Worm (Caenorhabditis elegans) whole organism, L4 larva: ENCODE measurements around the gene nas-28.

Source experiments
- R02D3.7 ChIP-seq: fragments of 150-350 bp; sonication (generic microtip); optimal IDR thresholded peaks from 3 replicates; lab custom pipeline; 2014; ENCODE audit warnings: missing biosample characterization, missing genetic modification characterization
- Y48G9A.11 ChIP-seq: fragments of 200-800 bp; sonication (Bioruptor generic); IDR thresholded peaks from 2 replicates; pipeline ENCODE4 v1.3.6; 2022; ENCODE audit warnings: missing genetic modification reagents, missing genetic modification characterization, missing compliant biosample characterization
- Y5F2A.4 ChIP-seq: fragments of 200-800 bp; sonication (Bioruptor generic); optimal IDR thresholded peaks from 2 replicates; lab custom pipeline; 2018; ENCODE audit warnings: mild to moderate bottlenecking, missing genetic modification characterization, missing compliant biosample characterization
- Y75B8A.6 ChIP-seq: fragments of 200-800 bp; sonication (Bioruptor generic); IDR thresholded peaks from 2 replicates; pipeline ENCODE4 v1.3.6; 2022; ENCODE audit warnings: missing genetic modification reagents, missing genetic modification characterization, missing compliant biosample characterization
- aha-1 ChIP-seq: fragments of 150-350 bp; peaks from one replicate; lab custom pipeline; 2014; ENCODE audit warnings: missing biosample characterization, missing genetic modification characterization
- aly-2 ChIP-seq: sonication (generic microtip); optimal IDR thresholded peaks from 2 replicates; lab custom pipeline; 2018; ENCODE audit warnings: missing biosample characterization, missing genetic modification characterization
- arid-1 ChIP-seq: fragments of 200-800 bp; sonication (Bioruptor generic); conservative IDR thresholded peaks from 2 replicates; pipeline ENCODE4 v1.3.6; 2022; ENCODE audit warnings: missing genetic modification reagents, missing genetic modification characterization, missing compliant biosample characterization
- ceh-20 ChIP-seq: fragments of 200-800 bp; sonication (Bioruptor generic); IDR thresholded peaks from 2 replicates; pipeline ENCODE4 v1.3.6; 2022; ENCODE audit warnings: missing genetic modification reagents, missing genetic modification characterization, missing compliant biosample characterization
- ceh-44 ChIP-seq: fragments of 200-800 bp; sonication (Bioruptor generic); IDR thresholded peaks from 2 replicates; pipeline ENCODE4 v1.3.6; 2022; ENCODE audit warnings: missing genetic modification reagents, missing genetic modification characterization, missing compliant biosample characterization
- ceh-82 ChIP-seq: sonication (generic microtip); optimal IDR thresholded peaks from 2 replicates; lab custom pipeline; 2017; ENCODE audit warnings: missing biosample characterization, missing genetic modification characterization
- cey-2 ChIP-seq: sonication (generic microtip); optimal IDR thresholded peaks from 3 replicates; lab custom pipeline; 2017; ENCODE audit warnings: missing genetic modification characterization, mild to moderate bottlenecking, missing compliant biosample characterization, antibody characterized with exemption, borderline replicate concordance; ENCODE audit not compliant: insufficient read depth
- ctbp-1 ChIP-seq: fragments of 200-800 bp; sonication (Bioruptor generic); IDR thresholded peaks from 2 replicates; pipeline ENCODE4 v1.3.6; 2022; ENCODE audit warnings: missing genetic modification reagents, missing genetic modification characterization, missing compliant biosample characterization
- egl-27 ChIP-seq: sonication (generic microtip); optimal IDR thresholded peaks from 3 replicates; lab custom pipeline; 2017; ENCODE audit warnings: missing biosample characterization, missing genetic modification reagents, missing genetic modification characterization
- fkh-10 ChIP-seq: fragments of 150-350 bp; optimal IDR thresholded peaks from 2 replicates; lab custom pipeline; 2014; ENCODE audit warnings: missing biosample characterization, missing genetic modification reagents, missing genetic modification characterization
- gei-8 ChIP-seq: fragments of 200-800 bp; sonication (Bioruptor generic); optimal IDR thresholded peaks from 2 replicates; lab custom pipeline; 2018; ENCODE audit warnings: mild to moderate bottlenecking, missing genetic modification characterization, missing compliant biosample characterization
- hlh-11 ChIP-seq: fragments of 200-800 bp; sonication (Bioruptor generic); optimal IDR thresholded peaks from 2 replicates; lab custom pipeline; 2018; ENCODE audit warnings: mild to moderate bottlenecking, missing genetic modification characterization, missing compliant biosample characterization
- hlh-30 ChIP-seq: sonication (generic microtip); optimal IDR thresholded peaks from 2 replicates; lab custom pipeline; 2017; ENCODE audit warnings: antibody characterized with exemption, mild to moderate bottlenecking, missing genetic modification characterization, missing compliant biosample characterization; ENCODE audit not compliant: insufficient read depth
- jun-1 ChIP-seq: fragments of 150-350 bp; optimal IDR thresholded peaks from 2 replicates; lab custom pipeline; 2014; ENCODE audit warnings: missing biosample characterization, missing genetic modification reagents, missing genetic modification characterization
- lin-1 ChIP-seq: fragments of 200-800 bp; sonication (Bioruptor generic); IDR thresholded peaks from 2 replicates; pipeline ENCODE4 v1.3.6; 2022; ENCODE audit warnings: missing genetic modification reagents, missing genetic modification characterization, missing compliant biosample characterization
- lin-15B ChIP-seq: fragments of 150-350 bp; sonication (generic microtip); optimal IDR thresholded peaks from 3 replicates; lab custom pipeline; 2014; ENCODE audit warnings: missing biosample characterization, missing genetic modification characterization
- lsy-2 ChIP-seq, 2 experiments: fragments of 150-350 bp in 1 of 2; sonication (generic microtip) in 1 of 2; optimal IDR thresholded peaks; 2 replicates each; lab custom pipeline; 2014 to 2017; ENCODE audit warnings: missing biosample characterization in 2 of 2, missing genetic modification characterization in 2 of 2
- mdl-1 ChIP-seq, 2 experiments: fragments of 150-350 bp in 1 of 2; sonication (generic microtip) in 1 of 2; optimal IDR thresholded peaks; 2 replicates each; lab custom pipeline; 2014 to 2017; ENCODE audit warnings: missing biosample characterization in 2 of 2, missing genetic modification characterization in 2 of 2
- mxl-3 ChIP-seq: fragments of 200-800 bp; sonication (Bioruptor generic); optimal IDR thresholded peaks from 2 replicates; lab custom pipeline; 2018; ENCODE audit warnings: mild to moderate bottlenecking, missing genetic modification characterization, missing compliant biosample characterization
- nhr-10 ChIP-seq: fragments of 150-350 bp; optimal IDR thresholded peaks from 2 replicates; lab custom pipeline; 2014; ENCODE audit warnings: missing biosample characterization, missing genetic modification characterization
- nhr-11 ChIP-seq: fragments of 150-350 bp; optimal IDR thresholded peaks from 2 replicates; lab custom pipeline; 2014; ENCODE audit warnings: missing biosample characterization, missing genetic modification characterization
- nhr-237 ChIP-seq: sonication (generic microtip); optimal IDR thresholded peaks from 2 replicates; lab custom pipeline; 2017; ENCODE audit warnings: missing biosample characterization, missing genetic modification characterization
- nhr-28 ChIP-seq: fragments of 150-350 bp; optimal IDR thresholded peaks from 2 replicates; lab custom pipeline; 2014; ENCODE audit warnings: missing biosample characterization, missing genetic modification characterization
- nhr-41 ChIP-seq: fragments of 200-800 bp; sonication (Bioruptor generic); IDR thresholded peaks from 2 replicates; pipeline ENCODE4 v1.3.6; 2022; ENCODE audit warnings: missing genetic modification reagents, missing genetic modification characterization, missing compliant biosample characterization
- nhr-48 ChIP-seq: sonication (generic microtip); optimal IDR thresholded peaks from 2 replicates; lab custom pipeline; 2016; ENCODE audit warnings: mild to moderate bottlenecking, missing genetic modification characterization, missing compliant biosample characterization
- pha-4 ChIP-seq, 2 experiments: fragments of 150-350 bp in 1 of 2; fragments of 200-800 bp in 1 of 2; sonication (Bioruptor generic) in 1 of 2; IDR thresholded peaks in 1 of 2; optimal IDR thresholded peaks in 1 of 2; 2 replicates each; pipeline versions ENCODE4 v1.3.6 to Lab custom; 2014 to 2022; ENCODE audit warnings: missing genetic modification characterization in 2 of 2, missing genetic modification reagents in 2 of 2, missing biosample characterization in 1 of 2, missing compliant biosample characterization in 1 of 2
- saeg-2 ChIP-seq: fragments of 200-800 bp; sonication (Bioruptor generic); IDR thresholded peaks from 2 replicates; pipeline ENCODE4 v1.3.6; 2022; ENCODE audit warnings: missing genetic modification reagents, missing genetic modification characterization, missing compliant biosample characterization
- unc-39 ChIP-seq: sonication (generic microtip); optimal IDR thresholded peaks from 2 replicates; lab custom pipeline; 2017; ENCODE audit warnings: missing biosample characterization, missing genetic modification characterization
- unc-62 ChIP-seq, 3 experiments: fragments of 150-350 bp in 1 of 3; sonication (generic microtip); optimal IDR thresholded peaks in 2 of 3; peaks in 1 of 3; 1 replicate in 1 of 3; 2 replicates in 2 of 3; lab custom pipeline; 2014 to 2017; ENCODE audit warnings: missing biosample characterization in 3 of 3, missing genetic modification characterization in 3 of 3, missing genetic modification reagents in 3 of 3, missing genotype in 1 of 3
- vab-7 ChIP-seq: fragments of 200-800 bp; sonication (Bioruptor generic); IDR thresholded peaks from 2 replicates; pipeline ENCODE4 v1.3.6; 2022; ENCODE audit warnings: missing genetic modification reagents, missing genetic modification characterization, missing compliant biosample characterization

nas-28 gene

DNA sequence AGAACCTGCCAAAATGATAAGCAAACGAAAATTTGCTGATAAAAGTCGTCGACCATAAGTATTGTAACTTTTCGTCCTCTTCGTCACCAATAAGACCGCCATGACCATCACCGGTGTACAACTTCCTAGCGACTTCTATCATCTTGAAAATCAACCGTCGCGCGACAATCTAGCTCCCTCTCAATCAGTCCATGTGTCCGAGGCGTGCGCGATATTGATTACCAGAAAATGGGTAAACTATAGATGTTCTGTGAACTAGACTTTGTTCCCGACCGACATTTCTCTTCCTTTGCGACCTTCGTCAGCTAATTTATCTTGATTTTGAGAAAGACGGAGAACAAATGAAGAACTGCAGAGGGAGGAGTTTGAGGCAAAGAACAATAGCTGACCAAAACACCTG, 37.7 kb downstream of the nas-28 start (continued):
- TF ChIP-seq nhr-10 (tag; lab: Kevin White, UChicago) (no peak), vab-7 (GFP tag; lab: Robert Waterston, UW) (no peak), mxl-3 (GFP tag; lab: Kevin White, UChicago) (peak; percentile 60), jun-1 (tag; lab: Kevin White, UChicago) (no peak), Y48G9A.11 (no peak), nhr-237 (tag; lab: Kevin White, UChicago) (no peak), egl-27 (tag; lab: Kevin White, UChicago) (no peak), nhr-28 (tag; lab: Kevin White, UChicago) (peak; percentile 1), unc-39 (tag; lab: Kevin White, UChicago) (no peak), gei-8 (GFP tag; lab: Kevin White, UChicago) (no peak), nhr-41 (GFP tag; lab: Robert Waterston, UW) (no peak), Y5F2A.4 (no peak), ceh-82 (tag; lab: Kevin White, UChicago) (no peak), R02D3.7 (no peak), lin-1 (GFP tag; lab: Robert Waterston, UW) (no peak), arid-1 (no peak), ctbp-1 (GFP tag; lab: Robert Waterston, UW) (no peak), saeg-2 (GFP tag; lab: Robert Waterston, UW) (no peak)

DNA sequence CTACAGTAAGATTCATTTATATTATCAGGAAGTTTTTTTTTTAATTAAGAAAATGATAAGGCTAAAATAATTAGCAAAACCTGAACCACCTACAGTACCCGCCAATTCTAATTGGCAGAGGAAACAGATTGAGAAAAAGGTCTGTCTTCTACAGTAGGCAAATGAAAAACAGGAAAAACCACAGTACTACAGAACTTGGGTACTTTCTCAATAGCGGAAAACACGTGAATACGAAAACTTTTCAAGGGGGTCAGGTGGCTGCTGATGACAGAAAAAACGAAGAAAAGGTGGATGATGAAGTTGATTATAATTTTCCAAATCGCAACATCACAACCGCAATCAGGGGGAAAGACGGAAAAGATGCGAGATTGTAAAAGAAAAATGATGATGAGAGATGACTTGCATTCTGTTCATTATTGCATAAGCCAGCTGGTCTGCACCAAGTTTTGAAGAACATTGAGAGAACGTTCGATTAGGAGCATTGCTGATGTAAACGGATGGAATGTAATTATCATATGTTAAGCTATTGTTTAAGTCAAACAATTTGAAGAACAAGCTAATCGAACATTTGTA, 38.5 kb downstream of the nas-28 start:
- TF ChIP-seq hlh-11 (tag; lab: Kevin White, UChicago) (peak; percentile 22), lsy-2 (tag; optimal IDR thresholded peaks at IDR 0.05; lab: Kevin White, UChicago) (peak in 1 of 2 experiments; percentile 26), nhr-11 (peak; percentile 81), R02D3.7 (no peak), nhr-28 (tag; lab: Kevin White, UChicago) (peak; percentile 56), hlh-30 (tag; lab: Kevin White, UChicago) (peak; percentile 80), nhr-48 (tag; lab: Kevin White, UChicago) (peak; percentile 60), mdl-1 (tag; optimal IDR thresholded peaks at IDR 0.05; lab: Kevin White, UChicago) (peak in 1 of 2 experiments; percentile 73), Y48G9A.11 (no peak), cey-2 (peak; percentile 60), Y75B8A.6 (no peak), unc-62 (GFP tag; optimal IDR thresholded peaks at IDR 0.05 in 1 of 2; lab: Kevin White, UChicago) (peak in 1 of 2 experiments; percentile 78), unc-62 (tag; optimal IDR thresholded peaks at IDR 0.05; lab: Kevin White, UChicago) (no peak), unc-39 (tag; lab: Kevin White, UChicago) (no peak)

DNA sequence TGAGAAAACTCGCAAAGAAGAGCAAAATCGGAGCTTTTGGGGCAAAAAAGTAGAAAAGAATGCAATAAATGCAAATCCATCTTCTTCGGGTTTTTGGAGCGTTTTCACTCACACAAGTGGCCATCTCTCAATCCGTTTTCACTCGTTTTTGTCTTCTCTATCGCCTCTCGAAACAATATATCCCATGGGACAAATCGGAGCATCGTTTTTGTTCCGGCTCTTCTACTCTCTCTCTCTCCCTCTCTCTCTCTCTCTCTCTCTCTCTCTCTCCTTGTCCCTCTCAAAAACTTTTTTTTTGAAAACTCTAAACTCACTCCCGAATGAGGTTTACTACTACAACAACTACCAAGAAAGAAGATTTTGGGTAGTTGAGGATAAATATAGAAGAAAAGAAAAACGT, 41.5 kb downstream of the nas-28 start:
- TF ChIP-seq lin-15B (no peak), ceh-82 (tag; lab: Kevin White, UChicago) (no peak), ceh-44 (GFP tag; lab: Robert Waterston, UW) (no peak), aly-2 (no peak), unc-62 (GFP tag; optimal IDR thresholded peaks at IDR 0.05 in 1 of 2; lab: Kevin White, UChicago) (peak in 1 of 2 experiments; percentile 2), unc-62 (tag; optimal IDR thresholded peaks at IDR 0.05; lab: Kevin White, UChicago) (no peak), lsy-2 (tag; optimal IDR thresholded peaks at IDR 0.05; lab: Kevin White, UChicago) (peak in 1 of 2 experiments; percentile 33), aha-1 (tag; lab: Kevin White, UChicago) (peak; percentile 99), pha-4 (GFP tag; IDR thresholded peaks at IDR 0.05; lab: Robert Waterston, UW) (0 out of 2 replicates have a peak, but pooled peaks have one; percentile 10), pha-4 (tag; optimal IDR thresholded peaks at IDR 0.05; lab: Kevin White, UChicago) (no peak), fkh-10 (GFP tag; lab: Kevin White, UChicago) (peak; percentile 48), ceh-20 (peak; percentile 37; the same call in 1 of the 2 replicates)
